Worm (Caenorhabditis elegans): Measurements from ENCODE around the gene srj-32.

The srj-32 gene

DNA sequence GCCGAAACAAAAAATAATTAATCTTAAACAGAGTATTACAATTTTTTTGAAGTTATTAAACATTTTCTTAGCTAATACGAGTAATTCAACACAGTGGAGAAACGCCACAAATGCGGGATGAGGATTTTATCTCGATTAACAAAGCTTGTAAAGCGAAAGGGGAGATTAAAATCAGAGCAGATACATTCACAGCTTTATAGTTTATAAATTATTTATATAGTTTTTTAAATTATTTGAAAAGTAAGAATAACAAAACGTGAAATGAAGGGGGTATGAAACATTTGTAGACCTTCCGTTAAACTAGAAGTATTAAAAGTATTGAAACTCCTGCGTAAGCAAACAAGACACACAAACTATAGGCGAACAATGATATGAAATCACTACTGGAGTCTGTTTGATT lies 42.1 kb downstream of the srj-32 start, which contains the start of gene C05C8.8:
Gene C05C8.8 (minus strand): TSS at position 101 of the 400 bp plus-strand sequence.
- TF ChIP-seq hrde-1 (tag; optimal IDR thresholded peaks at IDR 0.05; ENCODE audit: borderline replicate concordance) (no peak), ztf-3 (GFP tag; optimal IDR thresholded peaks at IDR 0.05) (no peak), sea-2 (GFP tag; IDR thresholded peaks at IDR 0.05) (no peak), cebp-2 (GFP tag; IDR thresholded peaks at IDR 0.05) (no peak), let-607 (tag; optimal IDR thresholded peaks at IDR 0.05) (no peak)

ce11 chrV:7248227-7248953 lies 48.8 kb downstream of the srj-32 start:
- no peak for TF ChIP-seq F39B2.1 (GFP tag; IDR thresholded peaks at IDR 0.05)
- TF ChIP-seq sea-2 (GFP tag; IDR thresholded peaks at IDR 0.05), result no peak
- no peak for TF ChIP-seq F33H1.4 (GFP tag; IDR thresholded peaks at IDR 0.05)
- no peak for TF ChIP-seq cebp-2 (GFP tag; IDR thresholded peaks at IDR 0.05)
- TF ChIP-seq lsy-27 (tag; optimal IDR thresholded peaks at IDR 0.05; ENCODE audit: borderline replicate concordance, insufficient read depth), result no peak
- TF ChIP-seq atf-7 (tag; optimal IDR thresholded peaks at IDR 0.05), result no peak
- no peak for TF ChIP-seq F52B5.7 (tag; optimal IDR thresholded peaks at IDR 0.05)

DNA sequence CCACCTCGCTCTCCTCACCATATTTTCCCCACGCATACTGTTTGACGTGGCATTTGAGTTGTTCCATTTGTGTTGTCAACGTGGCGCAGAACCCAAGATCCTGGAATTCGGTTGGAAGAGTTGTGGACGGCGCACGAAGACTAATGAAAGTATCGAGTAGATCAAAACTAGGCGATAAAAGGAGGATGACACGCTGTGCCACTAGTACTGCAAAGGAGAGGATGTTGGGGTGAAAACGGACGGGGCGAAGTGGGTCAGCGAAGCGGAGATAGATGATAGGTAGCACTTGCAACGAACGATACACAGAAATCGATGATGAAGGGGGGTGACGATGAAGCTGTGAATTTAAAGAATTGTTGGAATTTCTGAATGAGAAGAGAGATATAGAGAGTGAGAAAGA lies 50.2 kb downstream of the srj-32 start, which contains the start of gene C05C8.7:
Gene C05C8.7 (minus strand): TSS at position 100 of the 400 bp plus-strand sequence.
- TF ChIP-seq F22D6.2 (tag; optimal IDR thresholded peaks at IDR 0.05) (no peak), cebp-2 (GFP tag; IDR thresholded peaks at IDR 0.05) (no peak), fkh-3 (tag; optimal IDR thresholded peaks at IDR 0.05) (no peak), Y95B8A.8 (GFP tag; IDR thresholded peaks at IDR 0.05) (no peak), zim-3 (tag; optimal IDR thresholded peaks at IDR 0.05) (no peak), Y53G8AR.9 (GFP tag; conservative IDR thresholded peaks at IDR 0.05) (no peak), sea-2 (GFP tag; IDR thresholded peaks at IDR 0.05) (no peak), nhr-80 (tag; optimal IDR thresholded peaks at IDR 0.05) (no peak), B0035.1 (tag; optimal IDR thresholded peaks at IDR 0.05) (no peak), ceh-27 (GFP tag; optimal IDR thresholded peaks at IDR 0.05) (no peak), ceh-79 (tag; optimal IDR thresholded peaks at IDR 0.05) (no peak), B0019.2 (GFP tag; conservative IDR thresholded peaks at IDR 0.05) (no peak), nhr-27 (tag; optimal IDR thresholded peaks at IDR 0.05) (no peak), Y67H2A.10 (GFP tag; conservative IDR thresholded peaks at IDR 0.05) (no peak), rpc-1 (optimal IDR thresholded peaks at IDR 0.05) (no peak), rpc-1 (tag; optimal IDR thresholded peaks at IDR 0.05) (no peak), tlf-1 (GFP tag; optimal IDR thresholded peaks at IDR 0.05) (no peak), ztf-22 (GFP tag; optimal IDR thresholded peaks at IDR 0.05) (no peak), F23B12.7 (tag; optimal IDR thresholded peaks at IDR 0.05; ENCODE audit: insufficient read depth) (no peak), dpff-1 (tag; optimal IDR thresholded peaks at IDR 0.05) (no peak), lsy-27 (tag; optimal IDR thresholded peaks at IDR 0.05; ENCODE audit: borderline replicate concordance, insufficient read depth) (no peak)

Measured in whole organism, young adult.